Worm (Caenorhabditis elegans): ENCODE data around the gene C08G5.7.

ce11 chrII:759788-760187 lies 5.3 kb downstream of the C08G5.7 start:
- TF ChIP-seq lin-39 (tag; optimal IDR thresholded peaks at IDR 0.05): no peak
- peak; percentile 45 for TF ChIP-seq skn-1 (tag; optimal IDR thresholded peaks at IDR 0.05)
- no peak for TF ChIP-seq sptf-1 (tag; optimal IDR thresholded peaks at IDR 0.05)
- TF ChIP-seq ztf-11 (tag; optimal IDR thresholded peaks at IDR 0.05): no peak
- TF ChIP-seq zag-1 (tag; optimal IDR thresholded peaks at IDR 0.05): peak; percentile 60
- TF ChIP-seq dpl-1 (GFP tag; optimal IDR thresholded peaks at IDR 0.05): peak in 1 of 3 experiments; percentile 40
- TF ChIP-seq nhr-11 (tag; optimal IDR thresholded peaks at IDR 0.05): no peak
- peak; percentile 61 for TF ChIP-seq fkh-10 (GFP tag; optimal IDR thresholded peaks at IDR 0.05)
- no peak; the same call in 1 of the 2 replicates for TF ChIP-seq nhr-19 (GFP tag; conservative IDR thresholded peaks at IDR 0.05)
- no peak for TF ChIP-seq aly-2 (tag; optimal IDR thresholded peaks at IDR 0.05)
- peak; percentile 36 to 60 (median 60) for TF ChIP-seq ceh-82 (tag; optimal IDR thresholded peaks at IDR 0.05)
- peak; percentile 35 for TF ChIP-seq unc-86 (tag; optimal IDR thresholded peaks at IDR 0.05)
- no peak for TF ChIP-seq elt-3 (tag; optimal IDR thresholded peaks at IDR 0.05)
